Fruit fly (Drosophila melanogaster) whole organism, embryonic: ENCODE results near the gene CG43450.

Source experiments
- Abd-B ChIP-seq: fragments of 200-800 bp; sonication (Bioruptor generic); optimal IDR thresholded peaks from 2 replicates; lab custom pipeline; 2018; ENCODE audit warnings: missing biosample characterization, mild to moderate bottlenecking, missing genetic modification characterization, moderate library complexity
- CG10321 ChIP-seq: fragments of 200-800 bp; sonication (Bioruptor generic); IDR thresholded peaks from 2 replicates; pipeline ENCODE4 v1.3.6; 2022; ENCODE audit warnings: missing biosample characterization, missing genetic modification characterization
- CG12071 ChIP-seq: fragments of 200-800 bp; sonication (Bioruptor generic); optimal IDR thresholded peaks from 3 replicates; lab custom pipeline; 2018; ENCODE audit warnings: missing biosample characterization, mild to moderate bottlenecking, missing genetic modification characterization
- CG13287 ChIP-seq: fragments of 200-800 bp; sonication (Bioruptor generic); IDR thresholded peaks from 2 replicates; pipeline ENCODE4 v1.3.6; 2022; ENCODE audit warnings: missing biosample characterization, missing genetic modification characterization; ENCODE audit not compliant: partially characterized antibody
- CG1603 ChIP-seq: fragments of 200-800 bp; sonication (Bioruptor generic); optimal IDR thresholded peaks from 2 replicates; lab custom pipeline; 2019; ENCODE audit warnings: missing biosample characterization, mild to moderate bottlenecking, missing genetic modification characterization, moderate library complexity
- CG1832 ChIP-seq: fragments of 200-800 bp; sonication (Bioruptor generic); optimal IDR thresholded peaks from 2 replicates; lab custom pipeline; 2017; ENCODE audit warnings: missing biosample characterization, mild to moderate bottlenecking, missing genetic modification characterization, inconsistent platforms
- CG2199 ChIP-seq: fragments of 200-800 bp; sonication (Bioruptor generic); IDR thresholded peaks from 3 replicates; pipeline ENCODE4 v1.3.6; 2022; ENCODE audit warnings: missing biosample characterization, missing genetic modification characterization
- CG31388 ChIP-seq: fragments of 200-800 bp; sonication (Bioruptor generic); optimal IDR thresholded peaks from 2 replicates; lab custom pipeline; 2016; ENCODE audit warnings: missing biosample characterization, missing genetic modification characterization
- CG4360 ChIP-seq: fragments of 200-800 bp; sonication (Bioruptor generic); IDR thresholded peaks from 2 replicates; pipeline ENCODE4 v1.3.6; 2022; ENCODE audit warnings: missing biosample characterization, missing genetic modification characterization
- CTCF ChIP-seq: fragments of 200-800 bp; sonication (Bioruptor generic); optimal IDR thresholded peaks from 2 replicates; lab custom pipeline; 2017; ENCODE audit warnings: missing biosample characterization, mild to moderate bottlenecking, missing genetic modification characterization, moderate library complexity
- Deaf1 ChIP-seq: fragments of 200-800 bp; optimal IDR thresholded peaks from 3 replicates; lab custom pipeline; 2019; ENCODE audit warnings: missing biosample characterization, mild to moderate bottlenecking, missing genetic modification characterization, moderate library complexity
- Fer2 ChIP-seq: fragments of 200-800 bp; sonication (Bioruptor generic); optimal IDR thresholded peaks from 2 replicates; lab custom pipeline; 2018; ENCODE audit warnings: missing biosample characterization, mild to moderate bottlenecking, missing genetic modification characterization, moderate library complexity
- Hr78 ChIP-seq, 2 experiments: fragments of 200-800 bp in 1 of 2; fragments of >200 bp in 1 of 2; sonication (Bioruptor generic) in 1 of 2; optimal IDR thresholded peaks; 2 replicates each; lab custom pipeline; 2017 to 2019; ENCODE audit warnings: missing biosample characterization in 2 of 2, missing genetic modification characterization in 2 of 2, mild to moderate bottlenecking in 1 of 2, moderate library complexity in 1 of 2
- Jarid2 ChIP-seq: fragments of 200-800 bp; sonication (Bioruptor generic); optimal IDR thresholded peaks from 3 replicates; lab custom pipeline; 2017; ENCODE audit warnings: mild to moderate bottlenecking, missing biosample characterization, missing genetic modification reagents, missing genetic modification characterization
- Nf-YB ChIP-seq: fragments of 200-800 bp; sonication (Bioruptor generic); optimal IDR thresholded peaks from 3 replicates; lab custom pipeline; 2019; ENCODE audit warnings: missing biosample characterization, mild to moderate bottlenecking, missing genetic modification characterization, moderate library complexity
- Opbp ChIP-seq: fragments of 200-800 bp; sonication (Bioruptor generic); IDR thresholded peaks from 3 replicates; pipeline ENCODE4 v1.3.6; 2022; ENCODE audit warnings: missing biosample characterization, missing genetic modification characterization; ENCODE audit not compliant: partially characterized antibody
- Rfx ChIP-seq: fragments of 200-800 bp; sonication (Bioruptor generic); IDR thresholded peaks from 2 replicates; pipeline ENCODE4 v1.3.6; 2022; ENCODE audit warnings: missing biosample characterization, missing genetic modification characterization
- Ssrp ChIP-seq: fragments of 200-800 bp; sonication (Bioruptor generic); optimal IDR thresholded peaks from 2 replicates; lab custom pipeline; 2018; ENCODE audit warnings: missing biosample characterization, mild to moderate bottlenecking, missing genetic modification characterization, moderate library complexity
- Trl ChIP-seq, 3 experiments: fragments of >200 bp in 2 of 3; fragments of 200-800 bp in 1 of 3; sonication (Bioruptor generic) in 1 of 3; optimal IDR thresholded peaks; 2 replicates in 1 of 3; 3 replicates in 2 of 3; lab custom pipeline; 2016 to 2017; ENCODE audit warnings: missing biosample characterization in 1 of 3, missing genetic modification characterization in 1 of 3
- Vsx1 ChIP-seq: fragments of 200-800 bp; sonication (Bioruptor generic); optimal IDR thresholded peaks from 2 replicates; lab custom pipeline; 2017; ENCODE audit warnings: missing biosample characterization, mild to moderate bottlenecking, missing genetic modification characterization, missing genetic modification reagents
- caup ChIP-seq: fragments of 200-800 bp; sonication (Bioruptor generic); optimal IDR thresholded peaks from 3 replicates; lab custom pipeline; 2017; ENCODE audit warnings: missing biosample characterization, mild to moderate bottlenecking, missing genetic modification characterization, moderate library complexity; ENCODE audit not compliant: severe bottlenecking
- cg ChIP-seq: fragments of 200-800 bp; sonication (Bioruptor generic); optimal IDR thresholded peaks from 3 replicates; lab custom pipeline; 2019; ENCODE audit warnings: missing biosample characterization, mild to moderate bottlenecking, missing genetic modification characterization, moderate library complexity
- chinmo ChIP-seq: fragments of 200-800 bp; sonication (Bioruptor generic); IDR thresholded peaks from 4 replicates; pipeline ENCODE4 v1.3.6; 2022; ENCODE audit warnings: missing biosample characterization, missing genetic modification characterization; ENCODE audit not compliant: partially characterized antibody
- chm ChIP-seq: fragments of 200-800 bp; sonication (Bioruptor generic); IDR thresholded peaks from 2 replicates; pipeline ENCODE4 v1.3.6; 2022; ENCODE audit warnings: missing biosample characterization, missing genetic modification characterization
- crol ChIP-seq: fragments of 200-800 bp; sonication (Bioruptor generic); IDR thresholded peaks from 2 replicates; pipeline ENCODE4 v1.3.6; 2022; ENCODE audit warnings: missing biosample characterization, missing genetic modification characterization
- gcm ChIP-seq: fragments of 200-800 bp; sonication (Bioruptor generic); optimal IDR thresholded peaks from 2 replicates; lab custom pipeline; 2019; ENCODE audit warnings: missing biosample characterization, mild to moderate bottlenecking, missing genetic modification characterization, moderate library complexity
- grn ChIP-seq: fragments of 200-800 bp; sonication (Bioruptor generic); optimal IDR thresholded peaks from 3 replicates; lab custom pipeline; 2017; ENCODE audit warnings: missing biosample characterization, missing genetic modification characterization
- gsb-n ChIP-seq: fragments of 200-800 bp; sonication (Bioruptor generic); optimal IDR thresholded peaks from 3 replicates; lab custom pipeline; 2018; ENCODE audit warnings: missing biosample characterization, mild to moderate bottlenecking, missing genetic modification characterization
- insv ChIP-seq, 2 experiments: fragments of 200-800 bp; sonication (Bioruptor generic); optimal IDR thresholded peaks; 3 replicates each; lab custom pipeline; 2016 to 2018; ENCODE audit warnings: missing biosample characterization in 2 of 2, missing genetic modification characterization in 2 of 2
- lmd ChIP-seq: fragments of 200-800 bp; sonication (Bioruptor generic); IDR thresholded peaks from 2 replicates; pipeline ENCODE4 v1.3.6; 2022; ENCODE audit warnings: missing biosample characterization, missing genetic modification characterization
- seq ChIP-seq: fragments of 200-800 bp; sonication (Bioruptor generic); IDR thresholded peaks from 2 replicates; pipeline ENCODE4 v1.3.6; 2022; ENCODE audit warnings: missing biosample characterization, missing genetic modification characterization
- so ChIP-seq: fragments of 200-800 bp; sonication (Bioruptor generic); IDR thresholded peaks from 3 replicates; pipeline ENCODE4 v1.3.6; 2022; ENCODE audit warnings: missing biosample characterization, missing genetic modification characterization
- tna ChIP-seq: fragments of 200-800 bp; sonication (Bioruptor generic); IDR thresholded peaks from 2 replicates; pipeline ENCODE4 v1.3.6; 2022; ENCODE audit warnings: missing biosample characterization, missing genetic modification characterization; ENCODE audit not compliant: partially characterized antibody
- z ChIP-seq: fragments of 200-800 bp; sonication (Bioruptor generic); IDR thresholded peaks from 3 replicates; pipeline ENCODE4 v1.3.6; 2022; ENCODE audit warnings: missing biosample characterization, missing genetic modification characterization
- zen2 ChIP-seq: fragments of 200-800 bp; sonication (Bioruptor generic); IDR thresholded peaks from 3 replicates; pipeline ENCODE4 v1.3.6; 2022; ENCODE audit warnings: missing biosample characterization, missing genetic modification characterization; ENCODE audit not compliant: partially characterized antibody

The CG43450 gene

DNA sequence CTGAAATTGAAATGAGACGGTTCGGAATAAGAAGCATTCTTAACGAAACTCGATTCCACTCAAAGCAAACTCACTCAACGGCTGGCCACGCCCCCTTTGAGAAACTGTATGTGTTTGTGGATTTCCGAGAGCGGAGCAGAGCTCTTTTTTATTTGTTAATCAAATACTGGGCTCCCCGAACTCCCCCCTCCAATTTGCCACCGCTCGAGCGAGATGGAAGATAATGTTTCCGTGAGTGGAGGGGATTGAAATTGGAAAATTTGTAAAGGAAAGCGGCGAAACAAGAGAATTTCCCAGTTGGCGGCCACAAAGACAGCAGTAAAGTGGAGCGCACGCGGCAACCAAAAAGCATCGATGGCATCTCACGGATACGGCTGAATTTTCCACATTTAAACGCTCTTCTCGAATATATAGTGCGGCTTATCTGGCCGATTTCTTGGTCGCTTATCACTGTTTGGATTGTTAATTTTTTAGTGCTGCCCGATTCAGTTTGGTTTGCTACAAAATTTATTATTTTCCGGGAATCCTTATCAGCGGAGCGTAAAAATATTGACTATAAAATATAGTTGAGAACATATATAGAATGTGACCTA lies 49.5 kb downstream of the CG43450 start (continued):
- TF ChIP-seq insv (GFP tag; optimal IDR thresholded peaks at IDR 0.05; lab: Kevin White, UChicago) (peak in 1 of 2 experiments; percentile 63), lmd (GFP tag; lab: Robert Waterston, UW) (no peak), Deaf1 (tag; lab: Kevin White, UChicago) (peak; percentile 82), Hr78 (GFP tag; optimal IDR thresholded peaks at IDR 0.05; lab: Kevin White, UChicago) (peak in 1 of 2 experiments; percentile 62), tna (GFP tag; lab: Robert Waterston, UW) (peak; percentile 27; the same call in 1 of the 2 replicates), CG13287 (GFP tag; lab: Robert Waterston, UW) (peak; percentile 13; the same call in 1 of the 2 replicates), gsb-n (tag; lab: Kevin White, UChicago) (peak; percentile 13), Nf-YB (GFP tag; lab: Kevin White, UChicago) (peak; percentile 98), CG2199 (GFP tag; lab: Robert Waterston, UW) (peak; percentile 87; the same call in 2 of the 3 replicates), Fer2 (tag; lab: Kevin White, UChicago) (no peak), CG4360 (GFP tag; lab: Robert Waterston, UW) (0 out of 2 replicates have a peak, but pooled peaks have one; percentile 8), z (GFP tag; lab: Robert Waterston, UW) (peak; percentile 99), gcm (no peak), CG12071 (GFP tag; lab: Kevin White, UChicago) (peak; percentile 12), zen2 (peak; percentile 27; the same call in 1 of the 3 replicates), Vsx1 (GFP tag; lab: Kevin White, UChicago) (peak; percentile 2), CTCF (GFP tag; lab: Kevin White, UChicago) (peak; percentile 36), Abd-B (GFP tag; lab: Kevin White, UChicago) (no peak), Jarid2 (GFP tag; lab: Kevin White, UChicago) (peak; percentile 84), CG10321 (GFP tag; lab: Robert Waterston, UW) (peak; percentile 81), CG1832 (GFP tag; lab: Kevin White, UChicago) (peak; percentile 78), CG31388 (no peak), CG1603 (tag; lab: Kevin White, UChicago) (peak; percentile 10), Trl (optimal IDR thresholded peaks at IDR 0.05; lab: Kevin White, UChicago) (peak; percentile 59 to 69), Trl (GFP tag; optimal IDR thresholded peaks at IDR 0.05; lab: Kevin White, UChicago) (no peak), Opbp (GFP tag; lab: Robert Waterston, UW) (0 out of 3 replicates have a peak, but pooled peaks have one; percentile 10), Ssrp (tag; lab: Kevin White, UChicago) (no peak), crol (peak; percentile 97), so (GFP tag; lab: Robert Waterston, UW) (no peak), chm (GFP tag; lab: Robert Waterston, UW) (peak; percentile 60; the same call in 1 of the 2 replicates), chinmo (GFP tag; lab: Robert Waterston, UW) (0 out of 4 replicates have a peak, but pooled peaks have one; percentile 77), cg (GFP tag; lab: Kevin White, UChicago) (peak; percentile 65), grn (peak; percentile 17), caup (GFP tag; lab: Kevin White, UChicago) (no peak), seq (GFP tag; lab: Robert Waterston, UW) (0 out of 2 replicates have a peak, but pooled peaks have one; percentile 38), Rfx (0 out of 2 replicates have a peak, but pooled peaks have one; percentile 9)
- TF ChIP-seq, all 482 proteins: peak for 41
